Fruit fly (Drosophila melanogaster) whole organism, embryonic: ENCODE results near the gene Cyp313a2.

Experiments
- Atf6 ChIP-seq: fragments of 200-800 bp; sonication (Bioruptor generic); IDR thresholded peaks from 2 replicates; pipeline ENCODE4 v1.3.6; 2022; ENCODE audit warnings: missing biosample characterization, missing genetic modification characterization
- CG11247 ChIP-seq: fragments of 200-800 bp; sonication (Bioruptor generic); IDR thresholded peaks from 2 replicates; pipeline ENCODE4 v1.3.6; 2022; ENCODE audit warnings: missing biosample characterization, missing genetic modification characterization
- CG13123 ChIP-seq: fragments of 200-800 bp; sonication (Bioruptor generic); optimal IDR thresholded peaks from 2 replicates; lab custom pipeline; 2016; ENCODE audit warnings: missing biosample characterization, missing genetic modification characterization
- CG13287 ChIP-seq: fragments of 200-800 bp; sonication (Bioruptor generic); IDR thresholded peaks from 2 replicates; pipeline ENCODE4 v1.3.6; 2022; ENCODE audit warnings: missing biosample characterization, missing genetic modification characterization; ENCODE audit not compliant: partially characterized antibody
- CG13775 ChIP-seq: fragments of 200-800 bp; sonication (Bioruptor generic); optimal IDR thresholded peaks from 3 replicates; lab custom pipeline; 2017; ENCODE audit warnings: missing biosample characterization, mild to moderate bottlenecking, missing genetic modification characterization
- CG1792 ChIP-seq: fragments of 200-800 bp; sonication (Bioruptor generic); optimal IDR thresholded peaks from 2 replicates; lab custom pipeline; 2016; ENCODE audit warnings: missing biosample characterization, missing genetic modification characterization
- CG33557 ChIP-seq: fragments of 200-800 bp; sonication (Bioruptor generic); optimal IDR thresholded peaks from 2 replicates; lab custom pipeline; 2019; ENCODE audit warnings: missing biosample characterization, mild to moderate bottlenecking, missing genetic modification characterization, moderate library complexity
- CG4617 ChIP-seq: fragments of 200-800 bp; sonication (Bioruptor generic); optimal IDR thresholded peaks from 3 replicates; lab custom pipeline; 2016; ENCODE audit warnings: missing biosample characterization, missing genetic modification characterization, borderline replicate concordance
- CG4730 ChIP-seq: fragments of 200-800 bp; sonication (Bioruptor generic); IDR thresholded peaks from 2 replicates; pipeline ENCODE4 v1.3.6; 2022; ENCODE audit warnings: missing biosample characterization, missing genetic modification characterization
- CG4820 ChIP-seq: fragments of 200-800 bp; sonication (Bioruptor generic); optimal IDR thresholded peaks from 3 replicates; lab custom pipeline; 2016; ENCODE audit warnings: missing biosample characterization, missing genetic modification characterization
- CG6791 ChIP-seq: fragments of 200-800 bp; sonication (Bioruptor generic); IDR thresholded peaks from 3 replicates; pipeline ENCODE4 v1.3.6; 2022; ENCODE audit warnings: missing biosample characterization, missing genetic modification characterization; ENCODE audit not compliant: partially characterized antibody
- CG8478 ChIP-seq: fragments of >200 bp; optimal IDR thresholded peaks from 2 replicates; lab custom pipeline; 2018
- CG8924 ChIP-seq: fragments of 200-800 bp; optimal IDR thresholded peaks from 3 replicates; lab custom pipeline; 2019; ENCODE audit warnings: missing biosample characterization, mild to moderate bottlenecking, missing genetic modification characterization, moderate library complexity
- Chrac-16 ChIP-seq: fragments of 200-800 bp; sonication (Bioruptor generic); optimal IDR thresholded peaks from 3 replicates; lab custom pipeline; 2016; ENCODE audit warnings: missing biosample characterization, missing genetic modification characterization
- D19A ChIP-seq: fragments of 200-800 bp; optimal IDR thresholded peaks from 3 replicates; lab custom pipeline; 2019; ENCODE audit warnings: missing biosample characterization, mild to moderate bottlenecking, missing genetic modification characterization, moderate library complexity
- Deaf1 ChIP-seq: fragments of 200-800 bp; optimal IDR thresholded peaks from 3 replicates; lab custom pipeline; 2019; ENCODE audit warnings: missing biosample characterization, mild to moderate bottlenecking, missing genetic modification characterization, moderate library complexity
- Dp ChIP-seq: fragments of 200-800 bp; sonication (Bioruptor generic); optimal IDR thresholded peaks from 2 replicates; lab custom pipeline; 2018; ENCODE audit warnings: missing biosample characterization, mild to moderate bottlenecking, missing genetic modification characterization, moderate library complexity
- Dref ChIP-seq: fragments of 200-800 bp; sonication (Bioruptor generic); IDR thresholded peaks from 2 replicates; pipeline ENCODE4 v1.3.6; 2022; ENCODE audit warnings: missing biosample characterization, missing genetic modification characterization
- ERR ChIP-seq: fragments of 200-800 bp; sonication (Bioruptor generic); optimal IDR thresholded peaks from 2 replicates; lab custom pipeline; 2016; ENCODE audit warnings: missing biosample characterization, missing genetic modification characterization
- Meics ChIP-seq: fragments of 200-800 bp; sonication (Bioruptor generic); optimal IDR thresholded peaks from 2 replicates; lab custom pipeline; 2017; ENCODE audit warnings: missing biosample characterization, mild to moderate bottlenecking, missing genetic modification characterization
- Oaz ChIP-seq: fragments of 200-800 bp; sonication (Bioruptor generic); IDR thresholded peaks from 2 replicates; pipeline ENCODE4 v1.3.6; 2022; ENCODE audit warnings: missing biosample characterization, missing genetic modification characterization
- Poxn ChIP-seq: fragments of 200-800 bp; sonication (Bioruptor generic); IDR thresholded peaks from 2 replicates; pipeline ENCODE4 v1.3.6; 2022; ENCODE audit warnings: missing biosample characterization, missing genetic modification characterization
- Side ChIP-seq: fragments of 200-800 bp; sonication (Bioruptor generic); optimal IDR thresholded peaks from 2 replicates; lab custom pipeline; 2016; ENCODE audit warnings: missing biosample characterization, missing genetic modification characterization
- Tbp ChIP-seq: fragments of >200 bp; optimal IDR thresholded peaks from 2 replicates; lab custom pipeline; 2018; ENCODE audit warnings: missing biosample characterization, missing genetic modification characterization
- ase ChIP-seq: fragments of 200-800 bp; sonication (Bioruptor generic); IDR thresholded peaks from 3 replicates; pipeline ENCODE4 v1.3.6; 2022; ENCODE audit warnings: missing biosample characterization, missing genetic modification characterization
- cato ChIP-seq: fragments of 200-800 bp; sonication (Bioruptor generic); optimal IDR thresholded peaks from 2 replicates; lab custom pipeline; 2016; ENCODE audit warnings: missing biosample characterization, missing genetic modification characterization, borderline replicate concordance
- caup ChIP-seq: fragments of 200-800 bp; sonication (Bioruptor generic); optimal IDR thresholded peaks from 3 replicates; lab custom pipeline; 2017; ENCODE audit warnings: missing biosample characterization, mild to moderate bottlenecking, missing genetic modification characterization, moderate library complexity; ENCODE audit not compliant: severe bottlenecking
- chm ChIP-seq: fragments of 200-800 bp; sonication (Bioruptor generic); IDR thresholded peaks from 2 replicates; pipeline ENCODE4 v1.3.6; 2022; ENCODE audit warnings: missing biosample characterization, missing genetic modification characterization
- crc ChIP-seq: fragments of 200-800 bp; sonication (Bioruptor generic); optimal IDR thresholded peaks from 2 replicates; lab custom pipeline; 2016; ENCODE audit warnings: missing biosample characterization, missing genetic modification characterization
- dm ChIP-seq: fragments of 200-800 bp; sonication (Bioruptor generic); optimal IDR thresholded peaks from 3 replicates; lab custom pipeline; 2016; ENCODE audit warnings: missing biosample characterization, missing genetic modification characterization
- en ChIP-seq: fragments of 200-800 bp; sonication (Bioruptor generic); optimal IDR thresholded peaks from 2 replicates; lab custom pipeline; 2016; ENCODE audit warnings: missing biosample characterization, missing genetic modification characterization
- fd64A ChIP-seq: fragments of 200-800 bp; sonication (Bioruptor generic); optimal IDR thresholded peaks from 3 replicates; lab custom pipeline; 2018; ENCODE audit warnings: missing biosample characterization, mild to moderate bottlenecking, missing genetic modification characterization
- gcm ChIP-seq: fragments of 200-800 bp; sonication (Bioruptor generic); optimal IDR thresholded peaks from 2 replicates; lab custom pipeline; 2019; ENCODE audit warnings: missing biosample characterization, mild to moderate bottlenecking, missing genetic modification characterization, moderate library complexity
- ind ChIP-seq: fragments of 200-800 bp; sonication (Bioruptor generic); optimal IDR thresholded peaks from 3 replicates; lab custom pipeline; 2016; ENCODE audit warnings: missing biosample characterization, missing genetic modification characterization
- klu ChIP-seq: fragments of 200-800 bp; sonication (Bioruptor generic); IDR thresholded peaks from 2 replicates; pipeline ENCODE4 v1.3.6; 2022; ENCODE audit warnings: missing biosample characterization, missing genetic modification characterization
- lola ChIP-seq, 3 experiments: fragments of >200 bp in 2 of 3; fragments of 200-800 bp in 1 of 3; sonication (Bioruptor generic) in 1 of 3; optimal IDR thresholded peaks; 2 replicates each; lab custom pipeline; 2017 to 2019; ENCODE audit warnings: missing biosample characterization in 3 of 3, missing genetic modification characterization in 3 of 3, mild to moderate bottlenecking in 1 of 3, moderate library complexity in 1 of 3
- nmo ChIP-seq: fragments of 200-800 bp; sonication (Bioruptor generic); optimal IDR thresholded peaks from 2 replicates; lab custom pipeline; 2018; ENCODE audit warnings: missing biosample characterization, mild to moderate bottlenecking, missing genetic modification characterization, moderate library complexity
- nom ChIP-seq: fragments of 200-800 bp; sonication (Bioruptor generic); optimal IDR thresholded peaks from 2 replicates; lab custom pipeline; 2017; ENCODE audit warnings: missing biosample characterization, missing genetic modification characterization, mild to moderate bottlenecking, moderate library complexity, missing genetic modification reagents
- odd ChIP-seq: fragments of 200-800 bp; sonication (Bioruptor generic); optimal IDR thresholded peaks from 2 replicates; lab custom pipeline; 2017; ENCODE audit warnings: missing biosample characterization, mild to moderate bottlenecking, missing genetic modification characterization
- pnt ChIP-seq: fragments of 200-800 bp; sonication (Bioruptor generic); optimal IDR thresholded peaks from 3 replicates; lab custom pipeline; 2016; ENCODE audit warnings: missing biosample characterization, missing genetic modification characterization
- prd ChIP-seq, 3 experiments: fragments of >200 bp in 2 of 3; fragments of 200-800 bp in 1 of 3; sonication (Bioruptor generic) in 1 of 3; optimal IDR thresholded peaks in 2 of 3; IDR thresholded peaks in 1 of 3; 2 replicates in 2 of 3; 3 replicates in 1 of 3; pipeline versions ENCODE4 v1.3.6 to Lab custom; 2017 to 2022; ENCODE audit warnings: missing biosample characterization in 1 of 3, missing genetic modification characterization in 1 of 3
- psq ChIP-seq: fragments of 200-800 bp; sonication (Bioruptor generic); optimal IDR thresholded peaks from 2 replicates; lab custom pipeline; 2017; ENCODE audit warnings: missing biosample characterization, missing genetic modification characterization
- pum ChIP-seq: fragments of 200-800 bp; sonication (Bioruptor generic); optimal IDR thresholded peaks from 2 replicates; lab custom pipeline; 2016; ENCODE audit warnings: missing biosample characterization, missing genetic modification characterization
- seq ChIP-seq: fragments of 200-800 bp; sonication (Bioruptor generic); IDR thresholded peaks from 2 replicates; pipeline ENCODE4 v1.3.6; 2022; ENCODE audit warnings: missing biosample characterization, missing genetic modification characterization
- sna ChIP-seq: fragments of 200-800 bp; sonication (Bioruptor generic); IDR thresholded peaks from 2 replicates; pipeline ENCODE4 v1.3.6; 2022; ENCODE audit warnings: missing biosample characterization, missing genetic modification characterization; ENCODE audit not compliant: partially characterized antibody
- sob ChIP-seq: fragments of 200-800 bp; sonication (Bioruptor generic); IDR thresholded peaks from 2 replicates; pipeline ENCODE4 v1.3.6; 2022; ENCODE audit warnings: missing biosample characterization, missing genetic modification characterization
- ssp ChIP-seq: fragments of 200-800 bp; sonication (Bioruptor generic); IDR thresholded peaks from 2 replicates; pipeline ENCODE4 v1.3.6; 2022; ENCODE audit warnings: missing biosample characterization, missing genetic modification characterization
- stc ChIP-seq: fragments of 200-800 bp; sonication (Bioruptor generic); IDR thresholded peaks from 2 replicates; pipeline ENCODE4 v1.3.6; 2022; ENCODE audit warnings: missing biosample characterization, missing genetic modification characterization
- tio ChIP-seq: fragments of 200-800 bp; sonication (Bioruptor generic); optimal IDR thresholded peaks from 2 replicates; lab custom pipeline; 2017; ENCODE audit warnings: missing biosample characterization, missing genetic modification characterization, inconsistent platforms
- trem ChIP-seq: fragments of 200-800 bp; optimal IDR thresholded peaks from 3 replicates; lab custom pipeline; 2019; ENCODE audit warnings: missing biosample characterization, mild to moderate bottlenecking, missing genetic modification characterization, moderate library complexity
- tup ChIP-seq: fragments of 200-800 bp; sonication (Bioruptor generic); optimal IDR thresholded peaks from 2 replicates; lab custom pipeline; 2016; ENCODE audit warnings: missing biosample characterization, mild to moderate bottlenecking, missing genetic modification characterization, moderate library complexity

Gene Cyp313a2

DNA sequence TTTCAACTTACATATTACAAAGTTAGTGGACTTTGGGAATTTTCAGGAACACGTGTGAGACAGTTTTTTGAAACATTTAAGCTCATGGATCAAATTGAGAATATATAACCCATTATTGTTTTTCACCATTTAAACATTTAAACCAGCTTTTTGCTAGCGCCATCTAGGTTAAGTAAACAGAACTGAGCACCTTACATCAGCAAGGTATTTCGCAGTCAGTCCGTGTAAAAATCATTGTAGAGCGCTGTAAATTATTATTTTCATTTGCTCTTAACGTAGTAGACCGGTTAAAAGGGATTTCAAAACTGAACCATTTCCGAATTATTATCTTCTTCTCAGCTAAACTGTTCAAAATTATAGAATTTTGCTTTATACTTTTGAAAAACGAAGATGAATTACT, 14.6 kb downstream of the Cyp313a2 start, which contains the start of gene Rsbp15 (continued):
- TF ChIP-seq fd64A (GFP tag; lab: Kevin White, UChicago) (no peak), crc (GFP tag; lab: Kevin White, UChicago) (no peak), en (GFP tag; lab: Kevin White, UChicago) (no peak), trem (no peak), CG13123 (GFP tag; lab: Kevin White, UChicago) (no peak), tio (GFP tag; lab: Kevin White, UChicago) (no peak), cato (GFP tag; lab: Kevin White, UChicago) (no peak), Dp (GFP tag; lab: Kevin White, UChicago) (peak; percentile 43), CG1792 (no peak), D19A (tag; lab: Kevin White, UChicago) (no peak), CG4820 (GFP tag; lab: Kevin White, UChicago) (no peak), Chrac-16 (GFP tag; lab: Kevin White, UChicago) (no peak), nom (GFP tag; lab: Kevin White, UChicago) (no peak), prd (optimal IDR thresholded peaks at IDR 0.05; lab: Kevin White, UChicago) (peak in 1 of 2 experiments; percentile 87), prd (GFP tag; IDR thresholded peaks at IDR 0.05; lab: Robert Waterston, UW) (no peak), ERR (GFP tag; lab: Kevin White, UChicago) (no peak), odd (no peak), ssp (GFP tag; lab: Robert Waterston, UW) (no peak), stc (GFP tag; lab: Robert Waterston, UW) (no peak), gcm (no peak), ase (GFP tag; lab: Robert Waterston, UW) (peak; percentile 41; the same call in 1 of the 3 replicates), CG6791 (peak; percentile 45; the same call in 2 of the 3 replicates), Deaf1 (tag; lab: Kevin White, UChicago) (no peak), CG8924 (tag; lab: Kevin White, UChicago) (no peak), tup (GFP tag; lab: Kevin White, UChicago) (no peak), sob (GFP tag; lab: Robert Waterston, UW) (0 out of 2 replicates have a peak, but pooled peaks have one; percentile 16), nmo (no peak), Atf6 (GFP tag; lab: Robert Waterston, UW) (no peak), CG4617 (GFP tag; lab: Kevin White, UChicago) (no peak), CG11247 (GFP tag; lab: Robert Waterston, UW) (peak; percentile 8; the same call in 1 of the 2 replicates), pnt (GFP tag; lab: Kevin White, UChicago) (peak; percentile 11), psq (GFP tag; lab: Kevin White, UChicago) (no peak), seq (GFP tag; lab: Robert Waterston, UW) (no peak), klu (GFP tag; lab: Robert Waterston, UW) (no peak), Poxn (no peak), Oaz (GFP tag; lab: Robert Waterston, UW) (no peak), Tbp (GFP tag; lab: Kevin White, UChicago) (no peak), chm (GFP tag; lab: Robert Waterston, UW) (0 out of 2 replicates have a peak, but pooled peaks have one; percentile 13), Side (no peak), lola (GFP tag; optimal IDR thresholded peaks at IDR 0.05; lab: Kevin White, UChicago) (no peak), CG13287 (GFP tag; lab: Robert Waterston, UW) (peak; percentile 7; the same call in 1 of the 2 replicates), CG4730 (GFP tag; lab: Robert Waterston, UW) (no peak), CG8478 (lab: Kevin White, UChicago) (no peak), Dref (no peak), sna (GFP tag; lab: Robert Waterston, UW) (no peak), CG33557 (GFP tag; lab: Kevin White, UChicago) (no peak), ind (GFP tag; lab: Kevin White, UChicago) (no peak), caup (GFP tag; lab: Kevin White, UChicago) (no peak), CG13775 (no peak), pum (GFP tag; lab: Kevin White, UChicago) (no peak), dm (GFP tag; lab: Kevin White, UChicago) (no peak), Meics (no peak)
